Worm (Caenorhabditis elegans): ENCODE results near the gene F35B12.9.

DNA sequence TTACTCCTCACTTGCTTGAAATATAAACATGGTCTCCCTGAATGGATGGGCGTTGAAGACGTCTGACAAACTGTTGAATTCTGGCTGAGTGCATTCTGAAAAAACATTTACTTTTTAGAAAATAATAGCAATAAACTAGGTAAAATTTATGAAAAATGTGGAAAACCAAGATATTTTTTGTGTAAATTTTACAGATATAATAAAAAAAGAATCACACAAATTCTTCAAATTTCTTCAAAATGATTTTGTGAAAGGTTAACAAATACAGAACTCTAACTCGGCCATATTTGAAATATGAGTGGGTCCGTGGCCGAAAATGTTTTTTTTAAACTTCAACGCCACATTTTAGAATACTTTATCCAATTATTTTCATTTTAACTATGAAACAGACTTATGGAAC is 17.2 kb downstream of the F35B12.9 start, which contains the start of gene glb-15:
- TF ChIP-seq lsy-2 (tag; optimal IDR thresholded peaks at IDR 0.05), result no peak
- no peak for TF ChIP-seq saeg-2 (GFP tag; IDR thresholded peaks at IDR 0.05)
- TF ChIP-seq F26F4.8 (GFP tag; conservative IDR thresholded peaks at IDR 0.05), result no peak
- no peak for TF ChIP-seq F49E8.2 (tag; optimal IDR thresholded peaks at IDR 0.05; ENCODE audit: borderline replicate concordance)
- no peak for TF ChIP-seq R02D3.7 (tag; optimal IDR thresholded peaks at IDR 0.05)
- TF ChIP-seq lin-39 (tag; optimal IDR thresholded peaks at IDR 0.05), result no peak

Data from whole organism, L4 larva.